Worm (Caenorhabditis elegans): ENCODE data around the gene Y32F6B.9.

Gene Y32F6B.9

ce11 chrV:10478097-10478828, at the start of gene Y32F6B.9, which contains the start of gene crp-1:
Gene Y32F6B.9, plus strand, starts transcription at chrV:10478699.
Gene crp-1, plus strand, starts transcription at chrV:10478564.
- TF ChIP-seq unc-62 (GFP tag; optimal IDR thresholded peaks at IDR 0.05): no peak

DNA sequence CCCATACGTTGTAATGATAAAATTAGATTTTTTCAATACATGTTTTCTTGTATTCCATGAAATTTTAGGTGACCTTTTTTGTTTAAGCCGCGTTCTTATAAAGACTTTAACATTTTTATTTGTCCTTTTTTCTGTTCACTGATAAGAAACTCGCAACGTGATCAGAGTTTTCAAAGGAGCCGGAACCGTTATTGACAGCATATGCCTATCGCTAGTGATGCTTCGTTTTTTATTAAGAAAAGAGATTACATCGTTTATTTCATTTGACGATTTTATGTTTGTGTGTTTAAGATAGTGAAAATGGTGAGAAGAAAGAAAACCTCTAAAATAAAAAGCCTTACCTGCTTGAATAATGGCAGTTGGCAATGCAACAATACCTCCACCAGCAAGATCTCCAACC, 45.9 kb upstream of the Y32F6B.9 start:
- no peak for TF ChIP-seq unc-62 (GFP tag; optimal IDR thresholded peaks at IDR 0.05)

DNA sequence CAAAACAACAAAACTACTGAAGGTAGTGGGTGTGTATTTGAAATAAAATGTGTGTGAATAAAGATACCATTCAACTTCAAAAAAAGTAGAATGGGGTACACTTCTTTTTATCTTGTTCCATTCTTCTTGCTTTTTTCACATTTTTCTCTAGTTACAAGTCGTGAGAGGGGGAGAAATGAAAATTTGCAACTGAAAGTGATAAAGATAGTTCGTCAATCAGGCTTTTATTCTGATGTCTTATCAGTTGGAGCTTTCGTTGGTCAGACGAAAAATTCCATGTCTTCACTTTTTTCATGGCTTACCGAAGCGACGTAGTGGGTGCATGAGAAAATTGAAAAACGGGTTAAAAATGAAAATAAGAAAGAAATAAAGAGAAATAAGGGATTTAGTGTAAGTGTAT, 44.8 kb upstream of the Y32F6B.9 start, which contains the start of gene Y32F6A.4:
Gene Y32F6A.4, minus strand, starts transcription at position 347 of the 400 bp plus-strand sequence.
- TF ChIP-seq unc-62 (GFP tag; optimal IDR thresholded peaks at IDR 0.05): no peak

DNA sequence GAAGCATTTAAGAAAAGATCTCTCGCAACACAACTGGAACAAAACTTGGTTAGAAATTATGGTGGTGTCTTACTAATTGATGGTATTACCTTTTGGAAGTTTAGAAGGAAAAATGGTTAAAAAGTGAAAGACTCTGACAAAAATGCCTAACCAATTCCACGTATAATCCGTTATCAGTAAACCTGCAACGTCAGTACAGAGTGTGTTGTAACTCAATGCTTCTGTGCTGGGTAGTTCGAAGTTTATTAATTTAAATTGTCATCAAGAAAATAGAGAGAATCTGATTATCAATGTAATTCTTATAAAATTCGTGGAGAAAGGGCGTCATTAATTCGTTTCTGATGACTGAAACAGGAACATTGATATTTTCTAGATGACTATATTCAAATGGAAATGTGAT, 43.3 kb upstream of the Y32F6B.9 start:
- no peak for TF ChIP-seq unc-62 (GFP tag; optimal IDR thresholded peaks at IDR 0.05)

ce11 chrV:10436612-10437011, 41.9 kb upstream of the Y32F6B.9 start, which contains the start of gene set-22:
Gene set-22, plus strand, starts transcription at chrV:10436912.
- TF ChIP-seq unc-62 (GFP tag; optimal IDR thresholded peaks at IDR 0.05): no peak

DNA sequence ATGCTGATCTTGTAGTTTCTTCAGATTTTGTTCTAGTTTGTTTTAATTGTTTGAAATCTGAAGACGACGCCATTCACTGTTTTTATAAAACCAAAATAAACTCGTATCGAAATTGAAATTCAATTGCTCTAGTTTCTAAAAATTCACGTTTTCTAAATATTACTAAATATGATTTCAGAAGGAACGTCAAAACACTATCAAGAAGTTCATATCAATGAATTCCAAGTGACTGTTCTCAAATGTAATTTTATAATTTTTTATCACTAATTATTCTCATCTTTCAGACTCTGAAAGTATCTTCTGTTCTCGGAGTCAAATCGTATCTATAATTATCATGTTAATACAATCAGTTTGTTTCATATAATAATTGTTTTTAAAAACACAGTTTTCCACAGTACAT, 37.8 kb upstream of the Y32F6B.9 start, which contains the start of gene snf-10:
Gene snf-10, minus strand, starts transcription at position 101 of the 400 bp plus-strand sequence.
- TF ChIP-seq unc-62 (GFP tag; optimal IDR thresholded peaks at IDR 0.05): no peak

- no peak for TF ChIP-seq unc-62 (GFP tag; optimal IDR thresholded peaks at IDR 0.05)
Observed at ce11 chrV:10441135-10442024, 37.1 kb upstream of the Y32F6B.9 start, which contains the start of gene pap-1. Gene pap-1, plus strand, starts transcription at chrV:10441974.

ce11 chrV:10453466-10453865, 25.0 kb upstream of the Y32F6B.9 start, which contains the start of gene Y32F6A.5:
Gene Y32F6A.5, minus strand, starts transcription at chrV:10453605.
- no peak for TF ChIP-seq unc-62 (GFP tag; optimal IDR thresholded peaks at IDR 0.05)

- TF ChIP-seq unc-62 (GFP tag; optimal IDR thresholded peaks at IDR 0.05): no peak
Observed at ce11 chrV:10457247-10457646, 21.3 kb upstream of the Y32F6B.9 start, which contains the start of gene F22E12.1. Gene F22E12.1, minus strand, starts transcription at chrV:10457347.

- no peak for TF ChIP-seq unc-62 (GFP tag; optimal IDR thresholded peaks at IDR 0.05)
Observed at ce11 chrV:10460685-10461084, 17.8 kb upstream of the Y32F6B.9 start.

- no peak for TF ChIP-seq unc-62 (GFP tag; optimal IDR thresholded peaks at IDR 0.05)
Observed at ce11 chrV:10462066-10462465, 16.4 kb upstream of the Y32F6B.9 start, which contains the start of gene chw-1. Gene chw-1, plus strand, starts transcription at chrV:10462282.

- TF ChIP-seq unc-62 (GFP tag; optimal IDR thresholded peaks at IDR 0.05): no peak
Observed at ce11 chrV:10463276-10463675, 15.2 kb upstream of the Y32F6B.9 start, which contains the start of gene F22E12.3. Gene F22E12.3, minus strand, starts transcription at chrV:10463376.

DNA sequence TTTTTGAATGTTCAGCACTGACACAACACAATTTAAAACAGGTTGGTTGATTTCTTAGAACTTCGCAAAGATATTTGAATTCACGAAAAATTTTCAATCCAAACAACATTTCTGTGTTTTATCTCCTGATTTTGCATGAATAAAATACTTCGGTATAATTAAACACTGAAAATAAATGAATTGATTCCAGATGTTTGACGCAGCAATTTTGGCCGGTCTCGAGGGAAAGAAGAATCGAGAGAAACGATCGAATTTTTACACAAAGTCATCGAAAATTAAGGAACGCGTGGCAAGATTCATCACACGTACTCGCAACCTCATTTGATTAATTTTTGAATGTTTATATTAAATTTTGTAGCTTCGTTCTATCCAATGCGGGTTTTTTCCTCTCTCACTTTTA, 14.3 kb upstream of the Y32F6B.9 start:
- TF ChIP-seq unc-62 (GFP tag; optimal IDR thresholded peaks at IDR 0.05): no peak

- TF ChIP-seq unc-62 (GFP tag; optimal IDR thresholded peaks at IDR 0.05): no peak
Observed at ce11 chrV:10464746-10465145, 13.8 kb upstream of the Y32F6B.9 start.

DNA sequence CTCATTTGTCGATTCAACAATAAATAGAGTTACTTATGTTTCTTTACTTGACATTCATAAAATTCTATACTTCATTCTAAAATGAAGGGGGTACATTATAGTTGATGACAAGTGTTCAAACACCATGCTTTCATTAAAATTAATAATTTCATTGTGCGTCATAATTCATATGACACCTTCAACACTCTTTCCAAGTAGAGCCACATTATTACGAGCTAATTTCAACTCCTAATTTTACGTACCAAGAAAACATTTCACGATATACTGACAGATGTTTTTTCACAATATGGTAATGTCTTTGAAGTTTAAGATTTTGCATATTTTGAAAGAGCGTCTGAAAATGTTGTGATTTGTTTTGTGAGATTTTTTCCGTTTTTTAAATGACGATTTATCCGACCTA, 13.0 kb upstream of the Y32F6B.9 start:
- TF ChIP-seq unc-62 (GFP tag; optimal IDR thresholded peaks at IDR 0.05): no peak

DNA sequence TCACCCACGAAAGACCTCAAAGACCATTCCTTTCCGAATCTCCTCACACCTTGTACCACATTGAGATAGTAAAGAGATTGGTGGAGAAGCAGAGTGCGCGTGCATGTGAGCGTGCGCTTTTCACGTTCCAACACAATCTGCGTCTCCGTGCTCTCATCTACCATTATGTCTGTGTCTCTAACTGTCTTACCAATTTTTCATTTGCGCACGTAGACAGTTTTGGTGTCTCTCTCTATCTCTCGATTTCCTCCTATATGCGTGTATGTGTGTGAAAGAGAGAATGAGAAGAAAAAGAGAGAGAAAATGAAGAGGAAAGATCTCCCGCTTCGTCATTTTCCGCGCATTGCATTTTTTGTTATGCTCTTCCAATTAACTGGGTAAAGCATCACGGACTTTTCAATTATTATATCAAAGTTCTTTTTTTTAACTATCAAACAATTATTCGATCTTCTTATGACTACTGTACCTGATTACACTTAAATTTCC, 11.8 kb upstream of the Y32F6B.9 start:
- no peak for TF ChIP-seq unc-62 (GFP tag; optimal IDR thresholded peaks at IDR 0.05)

All from whole organism, dauer.